Fruit fly (Drosophila melanogaster): ENCODE data around the gene CG17122.
A peak's percentile ranks its signal among the peaks of the same experiment; 100 is the strongest.

CG17122 gene

dm6 chr3L:20241987-20242982, 32.9 kb downstream of the CG17122 start (continued):
- peak; percentile 43 for TF ChIP-seq nerfin-2 (GFP tag; IDR thresholded peaks at IDR 0.05; ENCODE audit: partially characterized antibody)
- TF ChIP-seq ttk (GFP tag; IDR thresholded peaks at IDR 0.05) = peak; percentile 32; the same call in 1 of the 2 replicates
- TF ChIP-seq fd64A (GFP tag; optimal IDR thresholded peaks at IDR 0.05) = no peak
- no peak for TF ChIP-seq bab2 (GFP tag; optimal IDR thresholded peaks at IDR 0.05)
- peak; percentile 28 for TF ChIP-seq CG12104 (GFP tag; optimal IDR thresholded peaks at IDR 0.05)
- TF ChIP-seq Kr (GFP tag; optimal IDR thresholded peaks at IDR 0.05) = no peak
- peak; percentile 20 for TF ChIP-seq CG11085 (GFP tag; IDR thresholded peaks at IDR 0.05)
- TF ChIP-seq CG6765 (GFP tag; optimal IDR thresholded peaks at IDR 0.05) = peak; percentile 9
- TF ChIP-seq CG30020 (tag; optimal IDR thresholded peaks at IDR 0.05) = peak; percentile 15
- peak; percentile 11 for TF ChIP-seq Fer2 (tag; optimal IDR thresholded peaks at IDR 0.05)
- TF ChIP-seq Lim3 (GFP tag; IDR thresholded peaks at IDR 0.05) = no peak
- TF ChIP-seq sc (optimal IDR thresholded peaks at IDR 0.05) = no peak
- peak; percentile 34 for TF ChIP-seq sc (GFP tag; optimal IDR thresholded peaks at IDR 0.05)
- TF ChIP-seq Rx (GFP tag; IDR thresholded peaks at IDR 0.05) = 0 out of 2 replicates have a peak, but pooled peaks have one; percentile 23
- TF ChIP-seq pan (optimal IDR thresholded peaks at IDR 0.05) = no peak
- TF ChIP-seq pan (GFP tag; optimal IDR thresholded peaks at IDR 0.05 in 1 of 2, IDR thresholded peaks at IDR 0.05 in 1 of 2) = peak in 1 of 2 experiments; percentile 68
- no peak for TF ChIP-seq CG12744 (GFP tag; optimal IDR thresholded peaks at IDR 0.05)
- TF ChIP-seq CG1233 (GFP tag; optimal IDR thresholded peaks at IDR 0.05) = peak; percentile 41
- no peak for TF ChIP-seq Sin3A (optimal IDR thresholded peaks at IDR 0.05)
- TF ChIP-seq slp2 (GFP tag; optimal IDR thresholded peaks at IDR 0.05) = no peak
- TF ChIP-seq Hsf (GFP tag; optimal IDR thresholded peaks at IDR 0.05) = peak; percentile 25
- 0 out of 2 replicates have a peak, but pooled peaks have one; percentile 5 for TF ChIP-seq gsb (GFP tag; IDR thresholded peaks at IDR 0.05)
- TF ChIP-seq peb (GFP tag; IDR thresholded peaks at IDR 0.05) = 0 out of 2 replicates have a peak, but pooled peaks have one; percentile 46
- TF ChIP-seq cas (GFP tag; IDR thresholded peaks at IDR 0.05) = no peak
- no peak for TF ChIP-seq nau (GFP tag; optimal IDR thresholded peaks at IDR 0.05)
- TF ChIP-seq Ets97D (GFP tag; optimal IDR thresholded peaks at IDR 0.05) = peak; percentile 5
- peak; percentile 75 for TF ChIP-seq Scr (GFP tag; IDR thresholded peaks at IDR 0.05; ENCODE audit: partially characterized antibody)
- peak; percentile 40; the same call in 1 of the 2 replicates for TF ChIP-seq ranshi (GFP tag; IDR thresholded peaks at IDR 0.05)
- TF ChIP-seq Hand (GFP tag; optimal IDR thresholded peaks at IDR 0.05) = peak; percentile 48
- no peak for TF ChIP-seq HmgD (GFP tag; optimal IDR thresholded peaks at IDR 0.05)
- no peak for TF ChIP-seq CG15696 (tag; optimal IDR thresholded peaks at IDR 0.05)
- no peak for TF ChIP-seq CG4282 (GFP tag; optimal IDR thresholded peaks at IDR 0.05)
- no peak for TF ChIP-seq chinmo (GFP tag; IDR thresholded peaks at IDR 0.05; ENCODE audit: partially characterized antibody)

- TF ChIP-seq dpn (GFP tag; optimal IDR thresholded peaks at IDR 0.05) = peak in 1 of 2 experiments; percentile 2
- peak; percentile 72 for TF ChIP-seq YL-1 (GFP tag; optimal IDR thresholded peaks at IDR 0.05)
- TF ChIP-seq Bgb (GFP tag; IDR thresholded peaks at IDR 0.05; ENCODE audit: partially characterized antibody) = 0 out of 2 replicates have a peak, but pooled peaks have one; percentile 23
- no peak for TF ChIP-seq Poxn (GFP tag; IDR thresholded peaks at IDR 0.05)
- peak; percentile 32 for TF ChIP-seq pzg (GFP tag; optimal IDR thresholded peaks at IDR 0.05)
- peak; percentile 32; the same call in 1 of the 2 replicates for TF ChIP-seq inv (GFP tag; IDR thresholded peaks at IDR 0.05; ENCODE audit: partially characterized antibody)
- TF ChIP-seq CG12659 (GFP tag; optimal IDR thresholded peaks at IDR 0.05) = peak; percentile 43
- TF ChIP-seq CG8924 (tag; optimal IDR thresholded peaks at IDR 0.05) = peak; percentile 42
- TF ChIP-seq bab2 (GFP tag; optimal IDR thresholded peaks at IDR 0.05) = peak; percentile 10
- peak; percentile 18; the same call in 1 of the 2 replicates for TF ChIP-seq Scr (GFP tag; IDR thresholded peaks at IDR 0.05; ENCODE audit: partially characterized antibody)
- TF ChIP-seq CG9727 (GFP tag; optimal IDR thresholded peaks at IDR 0.05) = no peak
- TF ChIP-seq phol (tag; optimal IDR thresholded peaks at IDR 0.05) = peak; percentile 96
- TF ChIP-seq MBD-R2 (GFP tag; IDR thresholded peaks at IDR 0.05) = peak; percentile 13; the same call in 1 of the 2 replicates
- peak; percentile 98 for TF ChIP-seq CG15514 (GFP tag; optimal IDR thresholded peaks at IDR 0.05)
- TF ChIP-seq lilli (GFP tag; optimal IDR thresholded peaks at IDR 0.05) = peak; percentile 25
- peak; percentile 31 for TF ChIP-seq CG13287 (GFP tag; IDR thresholded peaks at IDR 0.05; ENCODE audit: partially characterized antibody)
Observed at dm6 chr3L:20241163-20241970, 33.8 kb downstream of the CG17122 start, which contains the start of the genes CG6951 and CG17233. Gene CG6951 (plus strand): TSS chr3L:20241267. Gene CG17233 (minus strand): TSS chr3L:20241903.

All from whole organism, embryonic.